Worm (Caenorhabditis elegans) whole organism, L2 larva: ENCODE results near the gene Y17G9A.2.

Experiments used
- lin-39 ChIP-seq: fragments of 150-350 bp; optimal IDR thresholded peaks from 2 replicates; lab custom pipeline; 2014; ENCODE audit warnings: missing biosample characterization, missing genetic modification reagents, missing genetic modification characterization
- nhr-23 ChIP-seq: fragments of 150-350 bp; optimal IDR thresholded peaks from 2 replicates; lab custom pipeline; 2014; ENCODE audit warnings: missing biosample characterization, missing genetic modification reagents, missing genetic modification characterization
- snpc-4 ChIP-seq: fragments of 150-350 bp; optimal IDR thresholded peaks from 2 replicates; lab custom pipeline; 2014; ENCODE audit warnings: missing biosample characterization, missing genetic modification characterization
- ztf-4 ChIP-seq: fragments of 150-350 bp; optimal IDR thresholded peaks from 2 replicates; lab custom pipeline; 2014; ENCODE audit warnings: missing biosample characterization, missing genetic modification characterization

DNA sequence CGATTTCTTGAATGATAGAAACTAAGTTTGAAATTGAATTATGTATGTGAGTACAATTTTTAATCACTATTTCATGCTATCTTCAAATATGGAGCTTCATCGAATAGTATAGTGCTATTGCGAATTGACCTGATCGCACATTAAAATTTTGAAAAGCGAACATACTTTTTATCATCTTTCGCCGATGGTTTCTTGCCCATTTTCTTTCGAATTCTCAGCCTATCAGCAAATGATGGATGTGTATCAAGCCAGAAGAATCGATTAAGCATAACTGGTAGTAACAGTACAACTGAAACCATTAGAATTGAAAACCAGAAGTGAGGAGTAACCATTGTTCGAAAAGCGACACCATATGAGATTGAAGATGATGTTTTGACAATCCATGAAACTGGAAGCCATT, 26.5 kb downstream of the Y17G9A.2 start:
- no peak for TF ChIP-seq lin-39 (tag; lab: Kevin White, UChicago)
- TF ChIP-seq ztf-4 (tag; lab: Kevin White, UChicago) = no peak
- no peak for TF ChIP-seq snpc-4
- no peak for TF ChIP-seq nhr-23
